Fruit fly (Drosophila melanogaster): ENCODE data around the gene Acp76A.

The Acp76A gene

dm6 chr3L:19048257-19048656 lies 3.6 kb downstream of the Acp76A start:
- no peak for TF ChIP-seq CG7101 (tag; optimal IDR thresholded peaks at IDR 0.05)
- TF ChIP-seq cnc (optimal IDR thresholded peaks at IDR 0.05), result no peak
- TF ChIP-seq CG5204 (GFP tag; optimal IDR thresholded peaks at IDR 0.05), result no peak
- no peak for TF ChIP-seq CG1620 (GFP tag; optimal IDR thresholded peaks at IDR 0.05)
- no peak for TF ChIP-seq CG12768 (GFP tag; optimal IDR thresholded peaks at IDR 0.05)
- TF ChIP-seq cic (GFP tag; optimal IDR thresholded peaks at IDR 0.05), result no peak

dm6 chr3L:19046389-19047042 lies 5.3 kb downstream of the Acp76A start:
- TF ChIP-seq cnc (optimal IDR thresholded peaks at IDR 0.05) (no peak), pad (GFP tag; optimal IDR thresholded peaks at IDR 0.05) (no peak), CG33017 (tag; optimal IDR thresholded peaks at IDR 0.05) (no peak), CG7101 (tag; optimal IDR thresholded peaks at IDR 0.05) (no peak), Hr96 (GFP tag; optimal IDR thresholded peaks at IDR 0.05) (no peak), Mnt (GFP tag; optimal IDR thresholded peaks at IDR 0.05) (no peak), CG5204 (GFP tag; optimal IDR thresholded peaks at IDR 0.05) (no peak), Crg-1 (GFP tag; optimal IDR thresholded peaks at IDR 0.05) (no peak), CG1620 (GFP tag; optimal IDR thresholded peaks at IDR 0.05) (no peak), ovo (GFP tag; optimal IDR thresholded peaks at IDR 0.05) (no peak), bab1 (GFP tag; optimal IDR thresholded peaks at IDR 0.05) (no peak)

- TF ChIP-seq CG11617 (GFP tag; optimal IDR thresholded peaks at IDR 0.05) (peak; percentile 45), CG14711 (tag; optimal IDR thresholded peaks at IDR 0.05) (peak; percentile 73), Mnt (GFP tag; optimal IDR thresholded peaks at IDR 0.05) (peak; percentile 33), CG1620 (GFP tag; optimal IDR thresholded peaks at IDR 0.05) (no peak), CG7101 (tag; optimal IDR thresholded peaks at IDR 0.05) (peak; percentile 81), cic (GFP tag; optimal IDR thresholded peaks at IDR 0.05) (peak; percentile 67), Hr96 (GFP tag; optimal IDR thresholded peaks at IDR 0.05) (peak; percentile 19), CG12768 (GFP tag; optimal IDR thresholded peaks at IDR 0.05) (no peak), CG5204 (GFP tag; optimal IDR thresholded peaks at IDR 0.05) (peak; percentile 52), kay (GFP tag; ENCODE audit: borderline replicate concordance) (peak; percentile 32), ovo (GFP tag; optimal IDR thresholded peaks at IDR 0.05) (no peak), bab1 (GFP tag; optimal IDR thresholded peaks at IDR 0.05) (peak; percentile 72), toe (GFP tag; optimal IDR thresholded peaks at IDR 0.05) (peak; percentile 52), tj (GFP tag; optimal IDR thresholded peaks at IDR 0.05) (no peak), Crg-1 (GFP tag; optimal IDR thresholded peaks at IDR 0.05) (peak; percentile 11), CG7045 (GFP tag; optimal IDR thresholded peaks at IDR 0.05) (peak; percentile 50), pad (GFP tag; optimal IDR thresholded peaks at IDR 0.05) (no peak), Clk (GFP tag; optimal IDR thresholded peaks at IDR 0.05) (no peak), cnc (optimal IDR thresholded peaks at IDR 0.05) (no peak), CG33017 (tag; optimal IDR thresholded peaks at IDR 0.05) (peak; percentile 75)
Measured at dm6 chr3L:19045299-19046025, 6.4 kb downstream of the Acp76A start, which contains the start of gene nkd. Gene nkd (minus strand): TSS chr3L:19045449.

DNA sequence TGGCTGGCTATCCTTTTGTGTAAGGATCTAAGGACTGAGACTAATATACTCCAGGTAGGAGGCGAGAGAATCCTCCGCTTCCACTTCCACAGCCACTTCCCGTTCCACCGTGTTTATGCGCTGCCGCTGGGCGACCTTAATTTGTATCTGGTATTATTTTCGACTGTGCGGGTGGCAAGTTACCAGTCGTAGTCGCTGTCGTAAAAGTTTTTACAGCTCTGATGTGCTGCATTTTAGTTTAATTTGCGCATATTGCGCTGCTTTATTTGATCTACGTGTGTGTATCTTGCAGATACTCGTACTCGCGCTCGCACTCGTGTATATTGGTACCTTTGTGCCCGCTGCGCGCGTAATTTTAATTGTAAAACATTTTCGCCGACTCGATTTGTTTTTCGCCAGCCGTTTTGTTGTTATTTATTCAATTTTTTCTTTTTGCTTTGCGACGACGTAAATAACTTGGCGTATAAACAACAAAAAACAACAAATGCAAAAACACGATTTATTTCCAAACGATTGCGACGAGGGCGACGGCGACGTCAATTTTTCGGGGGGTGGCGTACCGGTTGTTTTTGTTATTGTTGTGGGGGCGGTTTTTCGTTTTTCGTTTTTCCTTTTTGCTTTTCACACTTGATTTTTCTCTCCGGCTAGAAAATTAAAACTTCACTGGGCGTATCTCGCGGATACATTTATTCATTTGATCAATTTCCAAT lies 7.1 kb downstream of the Acp76A start:
- TF ChIP-seq kay (GFP tag; ENCODE audit: borderline replicate concordance) (peak; percentile 46), ovo (GFP tag; optimal IDR thresholded peaks at IDR 0.05) (no peak), CG11617 (GFP tag; optimal IDR thresholded peaks at IDR 0.05) (no peak), tj (GFP tag; optimal IDR thresholded peaks at IDR 0.05) (peak; percentile 76), CG7045 (GFP tag; optimal IDR thresholded peaks at IDR 0.05) (peak; percentile 34), CG33017 (tag; optimal IDR thresholded peaks at IDR 0.05) (no peak), Hr96 (GFP tag; optimal IDR thresholded peaks at IDR 0.05) (no peak), cic (GFP tag; optimal IDR thresholded peaks at IDR 0.05) (peak; percentile 74), Clk (GFP tag; optimal IDR thresholded peaks at IDR 0.05) (peak; percentile 12), CG12768 (GFP tag; optimal IDR thresholded peaks at IDR 0.05) (no peak), bab1 (GFP tag; optimal IDR thresholded peaks at IDR 0.05) (no peak)

dm6 chr3L:19043464-19044034 lies 8.3 kb downstream of the Acp76A start:
- TF ChIP-seq cnc (optimal IDR thresholded peaks at IDR 0.05) (no peak), CG1620 (GFP tag; optimal IDR thresholded peaks at IDR 0.05) (no peak), CG7045 (GFP tag; optimal IDR thresholded peaks at IDR 0.05) (no peak), CG12768 (GFP tag; optimal IDR thresholded peaks at IDR 0.05) (no peak), Hr96 (GFP tag; optimal IDR thresholded peaks at IDR 0.05) (no peak), CG5204 (GFP tag; optimal IDR thresholded peaks at IDR 0.05) (no peak), toe (GFP tag; optimal IDR thresholded peaks at IDR 0.05) (no peak), CG7101 (tag; optimal IDR thresholded peaks at IDR 0.05) (no peak), pad (GFP tag; optimal IDR thresholded peaks at IDR 0.05) (no peak), CG11617 (GFP tag; optimal IDR thresholded peaks at IDR 0.05) (no peak), CG14711 (tag; optimal IDR thresholded peaks at IDR 0.05) (no peak), Clk (GFP tag; optimal IDR thresholded peaks at IDR 0.05) (no peak), ovo (GFP tag; optimal IDR thresholded peaks at IDR 0.05) (no peak), CG33017 (tag; optimal IDR thresholded peaks at IDR 0.05) (no peak), Mnt (GFP tag; optimal IDR thresholded peaks at IDR 0.05) (no peak), bab1 (GFP tag; optimal IDR thresholded peaks at IDR 0.05) (no peak), Crg-1 (GFP tag; optimal IDR thresholded peaks at IDR 0.05) (no peak), cic (GFP tag; optimal IDR thresholded peaks at IDR 0.05) (no peak)
